Fruit fly (Drosophila melanogaster) whole organism, adult: Measurements from ENCODE around the gene U4-U6-60K.
A peak's percentile ranks its signal among the peaks of the same experiment; 100 is the strongest.

ENCODE experiments used
- CG11617 ChIP-seq: fragments of 200-800 bp; sonication (Bioruptor generic); optimal IDR thresholded peaks from 2 replicates; lab custom pipeline; 2017; ENCODE audit warnings: mild to moderate bottlenecking, missing biosample characterization, missing genetic modification reagents, missing genetic modification characterization
- CG12768 ChIP-seq: fragments of 200-800 bp; sonication (Bioruptor generic); optimal IDR thresholded peaks from 2 replicates; lab custom pipeline; 2017; ENCODE audit warnings: missing biosample characterization, missing genetic modification characterization, mild to moderate bottlenecking, moderate library complexity, missing genetic modification reagents
- CG14711 ChIP-seq: fragments of 200-800 bp; sonication (Bioruptor generic); optimal IDR thresholded peaks from 2 replicates; lab custom pipeline; 2018; ENCODE audit warnings: missing biosample characterization, mild to moderate bottlenecking, missing genetic modification characterization, moderate library complexity
- CG1620 ChIP-seq: fragments of 200-800 bp; sonication (Bioruptor generic); optimal IDR thresholded peaks from 2 replicates; lab custom pipeline; 2016; ENCODE audit warnings: missing biosample characterization, missing genetic modification characterization
- CG33017 ChIP-seq: fragments of 200-800 bp; sonication (Bioruptor generic); optimal IDR thresholded peaks from 2 replicates; lab custom pipeline; 2018; ENCODE audit warnings: missing biosample characterization, mild to moderate bottlenecking, missing genetic modification characterization, moderate library complexity
- CG5204 ChIP-seq: fragments of 200-800 bp; sonication (Bioruptor generic); optimal IDR thresholded peaks from 2 replicates; lab custom pipeline; 2016; ENCODE audit warnings: missing biosample characterization, missing genetic modification characterization
- CG7045 ChIP-seq: fragments of 200-800 bp; sonication (Bioruptor generic); optimal IDR thresholded peaks from 2 replicates; lab custom pipeline; 2017; ENCODE audit warnings: missing biosample characterization, mild to moderate bottlenecking, missing genetic modification characterization
- CG7101 ChIP-seq: fragments of 200-800 bp; sonication (Bioruptor generic); optimal IDR thresholded peaks from 2 replicates; lab custom pipeline; 2018; ENCODE audit warnings: missing biosample characterization, mild to moderate bottlenecking, missing genetic modification characterization, moderate library complexity
- Clk ChIP-seq: fragments of 200-800 bp; sonication (Bioruptor generic); optimal IDR thresholded peaks from 2 replicates; lab custom pipeline; 2017; ENCODE audit warnings: missing biosample characterization, missing genetic modification characterization
- Crg-1 ChIP-seq: fragments of 200-800 bp; sonication (Bioruptor generic); optimal IDR thresholded peaks from 2 replicates; lab custom pipeline; 2016; ENCODE audit warnings: missing biosample characterization, missing genetic modification characterization
- Hr96 ChIP-seq: fragments of 200-800 bp; sonication (Bioruptor generic); optimal IDR thresholded peaks from 2 replicates; lab custom pipeline; 2016; ENCODE audit warnings: missing biosample characterization, missing genetic modification characterization
- Mnt ChIP-seq: fragments of 200-800 bp; sonication (Bioruptor generic); optimal IDR thresholded peaks from 2 replicates; lab custom pipeline; 2016; ENCODE audit warnings: missing biosample characterization, mild to moderate bottlenecking, missing genetic modification characterization
- bab1 ChIP-seq: fragments of 200-800 bp; sonication (Bioruptor generic); optimal IDR thresholded peaks from 3 replicates; lab custom pipeline; 2019; ENCODE audit warnings: missing biosample characterization, mild to moderate bottlenecking, missing genetic modification characterization, moderate library complexity
- cic ChIP-seq: fragments of 200-800 bp; sonication (Bioruptor generic); optimal IDR thresholded peaks from 2 replicates; lab custom pipeline; 2017; ENCODE audit warnings: missing biosample characterization, mild to moderate bottlenecking, missing genetic modification characterization, moderate library complexity
- cnc ChIP-seq, 2 experiments: fragments of >200 bp; optimal IDR thresholded peaks; 2 replicates each; lab custom pipeline; 2017
- kay ChIP-seq: fragments of 200-800 bp; sonication (Bioruptor generic); peaks from one replicate; lab custom pipeline; 2016; ENCODE audit warnings: missing biosample characterization, missing genetic modification characterization, borderline replicate concordance
- ovo ChIP-seq: fragments of 200-800 bp; sonication (Bioruptor generic); optimal IDR thresholded peaks from 2 replicates; lab custom pipeline; 2016; ENCODE audit warnings: missing biosample characterization, missing genetic modification characterization
- pad ChIP-seq: fragments of 200-800 bp; sonication (Bioruptor generic); optimal IDR thresholded peaks from 3 replicates; lab custom pipeline; 2017; ENCODE audit warnings: missing biosample characterization, missing genetic modification characterization, mild to moderate bottlenecking, moderate library complexity, missing genetic modification reagents
- tj ChIP-seq: fragments of 200-800 bp; sonication (Bioruptor generic); optimal IDR thresholded peaks from 3 replicates; lab custom pipeline; 2017; ENCODE audit warnings: missing biosample characterization, mild to moderate bottlenecking, missing genetic modification characterization, moderate library complexity
- toe ChIP-seq: fragments of 200-800 bp; sonication (Bioruptor generic); optimal IDR thresholded peaks from 2 replicates; lab custom pipeline; 2016; ENCODE audit warnings: missing biosample characterization, missing genetic modification characterization

The U4-U6-60K gene

DNA sequence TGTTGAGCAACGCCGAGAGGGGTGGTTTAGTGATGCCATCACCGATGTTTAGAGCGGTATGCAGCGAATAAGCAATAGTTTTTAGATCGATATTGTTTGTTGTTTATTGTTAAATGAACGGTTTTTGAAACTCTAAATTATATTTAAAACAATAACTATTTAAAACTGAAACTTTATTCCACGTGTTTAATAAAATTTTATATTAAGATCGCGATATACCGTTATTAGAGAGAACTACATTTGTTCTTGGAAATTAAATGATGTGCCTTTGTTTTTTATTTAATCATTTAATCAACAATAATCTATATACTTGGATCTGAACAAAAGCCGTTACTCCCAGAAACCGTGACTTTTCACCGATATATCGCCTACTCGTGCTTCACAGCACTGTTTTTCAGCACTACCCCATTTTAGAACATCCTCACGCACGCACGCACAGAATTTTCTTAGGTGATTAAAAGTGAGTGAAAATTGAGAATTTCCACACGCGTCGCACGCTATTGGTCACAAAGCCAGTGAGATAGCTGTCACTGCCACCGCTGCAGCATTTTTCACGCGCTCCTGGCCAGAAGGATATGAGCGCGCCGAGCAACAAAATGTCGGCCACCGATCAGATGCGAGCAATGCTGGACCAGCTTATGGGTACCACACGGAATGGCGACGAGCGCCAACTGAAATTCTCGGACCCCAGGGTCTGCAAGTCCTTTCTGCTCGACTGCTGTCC, at the start of gene U4-U6-60K, which contains the start of gene CG7564:
Gene U4-U6-60K, minus strand, starts transcription at position 20 of the 724 bp plus-strand sequence.
Gene CG7564, plus strand, starts transcription at position 406 of the 724 bp plus-strand sequence.
- TF ChIP-seq tj (GFP tag; lab: Kevin White, UChicago), result peak; percentile 52
- TF ChIP-seq CG14711, result peak; percentile 57
- peak; percentile 81 for TF ChIP-seq Crg-1
- peak; percentile 79 for TF ChIP-seq Clk (GFP tag; lab: Kevin White, UChicago)
- peak; percentile 77 for TF ChIP-seq toe (GFP tag; lab: Kevin White, UChicago)
- peak; percentile 64 for TF ChIP-seq Hr96 (GFP tag; lab: Kevin White, UChicago)
- peak; percentile 68 for TF ChIP-seq CG7101 (tag; lab: Kevin White, UChicago)
- peak; percentile 77 for TF ChIP-seq ovo (GFP tag; lab: Kevin White, UChicago)
- peak; percentile 80 for TF ChIP-seq pad (GFP tag; lab: Kevin White, UChicago)
- peak; percentile 74 for TF ChIP-seq CG11617 (GFP tag; lab: Kevin White, UChicago)
- peak; percentile 54 for TF ChIP-seq CG7045 (GFP tag; lab: Kevin White, UChicago)
- TF ChIP-seq bab1 (GFP tag; lab: Kevin White, UChicago), result peak; percentile 6
- peak; percentile 28 for TF ChIP-seq CG33017
- peak; percentile 62 for TF ChIP-seq CG12768 (GFP tag; lab: Kevin White, UChicago)
- no peak for TF ChIP-seq cnc (optimal IDR thresholded peaks at IDR 0.05; lab: Kevin White, UChicago)
- peak; percentile 68 for TF ChIP-seq CG5204 (GFP tag; lab: Kevin White, UChicago)
- peak; percentile 64 for TF ChIP-seq Mnt (GFP tag; lab: Kevin White, UChicago)
- TF ChIP-seq kay (GFP tag; lab: Kevin White, UChicago), result no peak
- TF ChIP-seq cic, result no peak
- peak; percentile 81 for TF ChIP-seq CG1620 (GFP tag; lab: Kevin White, UChicago)

dm6 chr3L:17563133-17563532, 49.4 kb upstream of the U4-U6-60K start:
- TF ChIP-seq kay (GFP tag; lab: Kevin White, UChicago) (no peak), tj (GFP tag; lab: Kevin White, UChicago) (no peak), CG1620 (GFP tag; lab: Kevin White, UChicago) (no peak), CG7045 (GFP tag; lab: Kevin White, UChicago) (no peak), Hr96 (GFP tag; lab: Kevin White, UChicago) (no peak), cnc (optimal IDR thresholded peaks at IDR 0.05; lab: Kevin White, UChicago) (no peak), pad (GFP tag; lab: Kevin White, UChicago) (no peak), CG11617 (GFP tag; lab: Kevin White, UChicago) (no peak), ovo (GFP tag; lab: Kevin White, UChicago) (no peak), CG7101 (tag; lab: Kevin White, UChicago) (no peak), bab1 (GFP tag; lab: Kevin White, UChicago) (no peak), CG33017 (no peak), toe (GFP tag; lab: Kevin White, UChicago) (no peak), CG14711 (no peak)

dm6 chr3L:17562263-17562662, 48.6 kb upstream of the U4-U6-60K start:
- no peak for TF ChIP-seq toe (GFP tag; lab: Kevin White, UChicago)
- TF ChIP-seq cic, result no peak
- no peak for TF ChIP-seq Clk (GFP tag; lab: Kevin White, UChicago)
- TF ChIP-seq pad (GFP tag; lab: Kevin White, UChicago), result no peak
- no peak for TF ChIP-seq bab1 (GFP tag; lab: Kevin White, UChicago)
- TF ChIP-seq CG11617 (GFP tag; lab: Kevin White, UChicago), result no peak
- TF ChIP-seq CG5204 (GFP tag; lab: Kevin White, UChicago), result no peak
- TF ChIP-seq kay (GFP tag; lab: Kevin White, UChicago), result no peak
- no peak for TF ChIP-seq CG7045 (GFP tag; lab: Kevin White, UChicago)
- no peak for TF ChIP-seq Mnt (GFP tag; lab: Kevin White, UChicago)
- no peak for TF ChIP-seq tj (GFP tag; lab: Kevin White, UChicago)
- no peak for TF ChIP-seq CG1620 (GFP tag; lab: Kevin White, UChicago)
- no peak for TF ChIP-seq CG7101 (tag; lab: Kevin White, UChicago)
- no peak for TF ChIP-seq Hr96 (GFP tag; lab: Kevin White, UChicago)
- no peak for TF ChIP-seq CG14711
- TF ChIP-seq Crg-1, result no peak
- TF ChIP-seq CG33017, result no peak
- TF ChIP-seq cnc (optimal IDR thresholded peaks at IDR 0.05; lab: Kevin White, UChicago), result no peak
- TF ChIP-seq CG12768 (GFP tag; lab: Kevin White, UChicago), result no peak

DNA sequence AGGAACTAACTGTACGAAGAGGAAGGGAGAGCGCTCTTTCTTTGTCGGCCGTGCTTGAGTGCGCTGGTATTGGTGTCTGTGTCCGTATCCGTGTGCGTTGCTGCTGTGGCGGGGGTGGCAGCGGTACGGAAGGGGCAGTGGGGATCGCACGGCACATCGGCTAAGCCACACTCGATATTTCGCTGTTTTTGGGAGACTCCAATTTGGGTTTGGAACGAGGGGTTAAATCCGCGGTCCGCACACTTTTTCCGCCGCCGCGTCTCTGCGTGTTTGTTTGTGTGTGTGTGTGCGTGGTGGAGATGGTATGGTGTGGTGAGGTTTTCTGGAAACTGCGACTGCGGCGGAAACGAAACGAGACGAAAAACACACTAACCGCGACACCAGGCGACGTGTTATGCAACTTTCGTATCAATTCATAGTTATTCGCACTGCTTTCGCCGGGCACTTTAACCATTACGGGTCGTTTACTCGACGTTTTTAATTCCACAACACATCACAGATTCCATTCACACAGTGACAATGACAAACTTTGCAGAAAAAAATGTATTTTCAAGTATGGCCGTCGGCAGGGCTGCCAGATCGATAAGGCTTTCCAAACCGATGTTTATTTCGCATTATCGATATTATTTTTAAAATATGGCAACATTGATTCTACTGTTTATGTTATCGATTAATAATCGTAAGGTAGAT, 43.6 kb upstream of the U4-U6-60K start, which contains the start of gene CycT:
Gene CycT, minus strand, starts transcription at position 574 of the 690 bp plus-strand sequence.
- TF ChIP-seq Clk (GFP tag; lab: Kevin White, UChicago) (peak; percentile 10), CG14711 (peak; percentile 25), CG7045 (GFP tag; lab: Kevin White, UChicago) (peak; percentile 68), CG7101 (tag; lab: Kevin White, UChicago) (peak; percentile 66), CG33017 (peak; percentile 62), bab1 (GFP tag; lab: Kevin White, UChicago) (peak; percentile 72), Hr96 (GFP tag; lab: Kevin White, UChicago) (no peak), tj (GFP tag; lab: Kevin White, UChicago) (peak; percentile 82), Crg-1 (peak; percentile 20), pad (GFP tag; lab: Kevin White, UChicago) (peak; percentile 75), CG11617 (GFP tag; lab: Kevin White, UChicago) (peak; percentile 85), toe (GFP tag; lab: Kevin White, UChicago) (no peak), ovo (GFP tag; lab: Kevin White, UChicago) (peak; percentile 69), CG12768 (GFP tag; lab: Kevin White, UChicago) (peak; percentile 78), Mnt (GFP tag; lab: Kevin White, UChicago) (peak; percentile 49), cic (peak; percentile 75), CG1620 (GFP tag; lab: Kevin White, UChicago) (no peak), cnc (optimal IDR thresholded peaks at IDR 0.05; lab: Kevin White, UChicago) (no peak), CG5204 (GFP tag; lab: Kevin White, UChicago) (no peak), kay (GFP tag; lab: Kevin White, UChicago) (no peak)
